Worm (Caenorhabditis elegans) whole organism, L2 larva: Measurements from ENCODE around the gene C54D10.9.

Source experiments
- C34F6.9 ChIP-seq: fragments of 150-350 bp; optimal IDR thresholded peaks from 2 replicates; lab custom pipeline; 2014; ENCODE audit warnings: missing biosample characterization, missing genetic modification characterization
- F13H6.1 ChIP-seq: sonication (generic microtip); optimal IDR thresholded peaks from 2 replicates; lab custom pipeline; 2016; ENCODE audit warnings: missing genetic modification characterization, missing compliant biosample characterization
- R02D3.7 ChIP-seq: fragments of 150-350 bp; optimal IDR thresholded peaks from 2 replicates; lab custom pipeline; 2014; ENCODE audit warnings: missing biosample characterization, missing genetic modification characterization
- Y55F3AM.14 ChIP-seq: fragments of 200-800 bp; sonication (Bioruptor generic); optimal IDR thresholded peaks from 2 replicates; lab custom pipeline; 2018; ENCODE audit warnings: mild to moderate bottlenecking, missing genetic modification characterization, missing compliant biosample characterization
- ZK546.5 ChIP-seq: sonication (generic microtip); optimal IDR thresholded peaks from 2 replicates; lab custom pipeline; 2017; ENCODE audit warnings: missing biosample characterization, missing genetic modification characterization
- ama-1 ChIP-seq: fragments of 150-350 bp; optimal IDR thresholded peaks from 2 replicates; lab custom pipeline; 2018; ENCODE audit warnings: inconsistent platforms
- blmp-1 ChIP-seq: sonication (generic microtip); optimal IDR thresholded peaks from 2 replicates; lab custom pipeline; 2017; ENCODE audit warnings: missing genetic modification characterization, mild to moderate bottlenecking, missing compliant biosample characterization, antibody characterized with exemption, moderate library complexity; ENCODE audit not compliant: insufficient read depth
- ceh-16 ChIP-seq: fragments of 150-350 bp; optimal IDR thresholded peaks from 2 replicates; lab custom pipeline; 2014; ENCODE audit warnings: missing biosample characterization, missing genetic modification characterization
- ceh-82 ChIP-seq: fragments of 150-350 bp; optimal IDR thresholded peaks from 2 replicates; lab custom pipeline; 2014; ENCODE audit warnings: missing biosample characterization, missing genetic modification characterization
- crh-2 ChIP-seq: sonication (generic microtip); optimal IDR thresholded peaks from 2 replicates; lab custom pipeline; 2017; ENCODE audit warnings: missing biosample characterization, missing genetic modification characterization
- dmd-4 ChIP-seq: sonication (generic microtip); optimal IDR thresholded peaks from 2 replicates; lab custom pipeline; 2017; ENCODE audit warnings: missing biosample characterization, missing genetic modification characterization
- fos-1 ChIP-seq: fragments of 150-350 bp; optimal IDR thresholded peaks from 2 replicates; lab custom pipeline; 2014; ENCODE audit warnings: missing biosample characterization, missing genetic modification characterization
- gmeb-1 ChIP-seq: fragments of 150-350 bp; optimal IDR thresholded peaks from 2 replicates; lab custom pipeline; 2014; ENCODE audit warnings: missing biosample characterization, missing genetic modification characterization
- lin-11 ChIP-seq: fragments of 150-350 bp; sonication (generic microtip); optimal IDR thresholded peaks from 2 replicates; lab custom pipeline; 2014; ENCODE audit warnings: missing biosample characterization, missing genetic modification characterization, inconsistent platforms, mixed read lengths
- lin-13 ChIP-seq: fragments of 150-350 bp; optimal IDR thresholded peaks from 2 replicates; lab custom pipeline; 2014; ENCODE audit warnings: missing biosample characterization, missing genetic modification reagents, missing genetic modification characterization
- lin-39 ChIP-seq: fragments of 150-350 bp; optimal IDR thresholded peaks from 2 replicates; lab custom pipeline; 2014; ENCODE audit warnings: missing biosample characterization, missing genetic modification reagents, missing genetic modification characterization
- lsy-2 ChIP-seq, 2 experiments: fragments of 150-350 bp in 1 of 2; sonication (generic microtip) in 1 of 2; optimal IDR thresholded peaks; 2 replicates each; lab custom pipeline; 2014 to 2017; ENCODE audit warnings: missing biosample characterization in 2 of 2, missing genetic modification characterization in 2 of 2
- mab-5 ChIP-seq: fragments of 150-350 bp; optimal IDR thresholded peaks from 2 replicates; lab custom pipeline; 2014; ENCODE audit warnings: missing biosample characterization, missing genetic modification characterization
- nhr-10 ChIP-seq: sonication (generic microtip); optimal IDR thresholded peaks from 2 replicates; lab custom pipeline; 2017; ENCODE audit warnings: missing biosample characterization, missing genetic modification characterization
- nhr-11 ChIP-seq: fragments of 150-350 bp; optimal IDR thresholded peaks from 2 replicates; lab custom pipeline; 2014; ENCODE audit warnings: missing biosample characterization, missing genetic modification characterization
- nhr-12 ChIP-seq: fragments of 150-350 bp; optimal IDR thresholded peaks from 2 replicates; lab custom pipeline; 2014; ENCODE audit warnings: missing biosample characterization, missing genetic modification characterization
- nhr-129 ChIP-seq: fragments of 150-350 bp; optimal IDR thresholded peaks from 2 replicates; lab custom pipeline; 2014; ENCODE audit warnings: missing biosample characterization, missing genetic modification characterization
- nhr-21 ChIP-seq: fragments of 150-350 bp; optimal IDR thresholded peaks from 2 replicates; lab custom pipeline; 2014; ENCODE audit warnings: missing biosample characterization, missing genetic modification characterization
- nhr-23 ChIP-seq: fragments of 150-350 bp; optimal IDR thresholded peaks from 2 replicates; lab custom pipeline; 2014; ENCODE audit warnings: missing biosample characterization, missing genetic modification reagents, missing genetic modification characterization
- nhr-25 ChIP-seq: fragments of 150-350 bp; sonication (generic microtip); optimal IDR thresholded peaks from 3 replicates; lab custom pipeline; 2014; ENCODE audit warnings: missing biosample characterization, missing genetic modification characterization
- nhr-6 ChIP-seq: fragments of 150-350 bp; optimal IDR thresholded peaks from 2 replicates; lab custom pipeline; 2014; ENCODE audit warnings: missing biosample characterization, missing genetic modification characterization
- nhr-77 ChIP-seq: fragments of 150-350 bp; optimal IDR thresholded peaks from 2 replicates; lab custom pipeline; 2014; ENCODE audit warnings: missing biosample characterization, missing genetic modification characterization
- peb-1 ChIP-seq: fragments of 150-350 bp; optimal IDR thresholded peaks from 2 replicates; lab custom pipeline; 2014; ENCODE audit warnings: missing biosample characterization, missing genetic modification characterization
- sem-4 ChIP-seq: fragments of 150-350 bp; optimal IDR thresholded peaks from 2 replicates; lab custom pipeline; 2014; ENCODE audit warnings: missing biosample characterization, missing genetic modification reagents, missing genetic modification characterization
- sma-9 ChIP-seq, 2 experiments: fragments of 150-350 bp in 1 of 2; sonication (generic microtip) in 1 of 2; optimal IDR thresholded peaks; 2 replicates each; lab custom pipeline; 2014 to 2016; ENCODE audit warnings: missing genetic modification characterization in 2 of 2, mild to moderate bottlenecking in 1 of 2, missing biosample characterization in 1 of 2, missing compliant biosample characterization in 1 of 2, missing genetic modification reagents in 1 of 2, moderate library complexity in 1 of 2
- snpc-4 ChIP-seq: fragments of 150-350 bp; optimal IDR thresholded peaks from 2 replicates; lab custom pipeline; 2014; ENCODE audit warnings: missing biosample characterization, missing genetic modification characterization
- unc-62 ChIP-seq: fragments of 150-350 bp; optimal IDR thresholded peaks from 2 replicates; lab custom pipeline; 2014; ENCODE audit warnings: missing biosample characterization, missing genetic modification reagents, missing genetic modification characterization
- zag-1 ChIP-seq: fragments of 150-350 bp; optimal IDR thresholded peaks from 2 replicates; lab custom pipeline; 2014; ENCODE audit warnings: missing biosample characterization, missing genetic modification characterization
- ztf-1 ChIP-seq: fragments of 200-800 bp; sonication (Bioruptor generic); conservative IDR thresholded peaks from 2 replicates; pipeline ENCODE4 v1.3.6; 2022; ENCODE audit warnings: missing genetic modification characterization, missing compliant biosample characterization
- ztf-11 ChIP-seq: sonication (generic microtip); optimal IDR thresholded peaks from 2 replicates; lab custom pipeline; 2017; ENCODE audit warnings: missing biosample characterization, missing genetic modification characterization
- ztf-4 ChIP-seq: fragments of 150-350 bp; optimal IDR thresholded peaks from 2 replicates; lab custom pipeline; 2014; ENCODE audit warnings: missing biosample characterization, missing genetic modification characterization

The C54D10.9 gene

ce11 chrV:12470324-12470723 is 23.4 kb downstream of the C54D10.9 start:
- no peak for TF ChIP-seq nhr-129 (tag; lab: Kevin White, UChicago)
- no peak for TF ChIP-seq lsy-2 (tag; optimal IDR thresholded peaks at IDR 0.05; lab: Kevin White, UChicago)
- TF ChIP-seq Y55F3AM.14 (GFP tag; lab: Kevin White, UChicago), result no peak
- TF ChIP-seq crh-2 (tag; lab: Kevin White, UChicago), result no peak
- TF ChIP-seq peb-1 (tag; lab: Kevin White, UChicago), result no peak
- no peak for TF ChIP-seq nhr-10 (tag; lab: Kevin White, UChicago)
- TF ChIP-seq lin-39 (tag; lab: Kevin White, UChicago), result no peak
- TF ChIP-seq lin-13 (GFP tag; lab: Kevin White, UChicago), result no peak
- no peak for TF ChIP-seq sma-9 (GFP tag; optimal IDR thresholded peaks at IDR 0.05; lab: Kevin White, UChicago)
- TF ChIP-seq sma-9 (tag; optimal IDR thresholded peaks at IDR 0.05; lab: Kevin White, UChicago), result no peak
- TF ChIP-seq ZK546.5 (tag; lab: Kevin White, UChicago), result no peak
- TF ChIP-seq unc-62, result no peak
- no peak for TF ChIP-seq gmeb-1 (tag; lab: Kevin White, UChicago)
- no peak for TF ChIP-seq ceh-82 (tag; lab: Kevin White, UChicago)
- no peak for TF ChIP-seq nhr-23 (tag; lab: Kevin White, UChicago)

- TF ChIP-seq nhr-11 (tag; lab: Kevin White, UChicago) (no peak), F13H6.1 (tag; lab: Kevin White, UChicago) (no peak), ztf-11 (tag; lab: Kevin White, UChicago) (no peak), unc-62 (no peak), dmd-4 (tag; lab: Kevin White, UChicago) (no peak), ceh-16 (no peak), blmp-1 (tag; lab: Kevin White, UChicago) (no peak), nhr-23 (tag; lab: Kevin White, UChicago) (no peak), snpc-4 (tag; lab: Kevin White, UChicago) (no peak), gmeb-1 (tag; lab: Kevin White, UChicago) (peak; percentile 36), nhr-6 (tag; lab: Kevin White, UChicago) (no peak), nhr-77 (tag; lab: Kevin White, UChicago) (no peak), ztf-1 (GFP tag; lab: Robert Waterston, UW) (no peak), lin-13 (GFP tag; lab: Kevin White, UChicago) (no peak), lin-39 (tag; lab: Kevin White, UChicago) (no peak), lsy-2 (tag; optimal IDR thresholded peaks at IDR 0.05; lab: Kevin White, UChicago) (no peak), mab-5 (tag; lab: Kevin White, UChicago) (no peak), nhr-12 (tag; lab: Kevin White, UChicago) (no peak), peb-1 (tag; lab: Kevin White, UChicago) (no peak), nhr-21 (tag; lab: Kevin White, UChicago) (no peak), crh-2 (tag; lab: Kevin White, UChicago) (peak; percentile 31), sma-9 (GFP tag; optimal IDR thresholded peaks at IDR 0.05; lab: Kevin White, UChicago) (no peak), sma-9 (tag; optimal IDR thresholded peaks at IDR 0.05; lab: Kevin White, UChicago) (no peak), Y55F3AM.14 (GFP tag; lab: Kevin White, UChicago) (no peak), fos-1 (tag; lab: Kevin White, UChicago) (peak; percentile 95)
These were observed 28.4 kb downstream of the C54D10.9 start for ce11 chrV:12475360-12475759.

ce11 chrV:12477139-12477538 is 30.2 kb downstream of the C54D10.9 start:
- peak; percentile 51 for TF ChIP-seq nhr-129 (tag; lab: Kevin White, UChicago)
- TF ChIP-seq sem-4 (tag; lab: Kevin White, UChicago), result no peak
- TF ChIP-seq C34F6.9 (tag; lab: Kevin White, UChicago), result peak; percentile 30
- TF ChIP-seq F13H6.1 (tag; lab: Kevin White, UChicago), result peak; percentile 51

ce11 chrV:12478111-12478510 is 31.2 kb downstream of the C54D10.9 start, which contains the start of gene atn-1:
TSS of gene atn-1 (plus strand) at chrV:12478411.
- TF ChIP-seq blmp-1 (tag; lab: Kevin White, UChicago), result no peak
- TF ChIP-seq F13H6.1 (tag; lab: Kevin White, UChicago), result no peak
- TF ChIP-seq sma-9 (GFP tag; optimal IDR thresholded peaks at IDR 0.05; lab: Kevin White, UChicago), result no peak
- TF ChIP-seq sma-9 (tag; optimal IDR thresholded peaks at IDR 0.05; lab: Kevin White, UChicago), result no peak
- TF ChIP-seq ztf-11 (tag; lab: Kevin White, UChicago), result no peak
- TF ChIP-seq lin-13 (GFP tag; lab: Kevin White, UChicago), result no peak
- no peak for TF ChIP-seq nhr-25 (tag; lab: Kevin White, UChicago)
- no peak for TF ChIP-seq nhr-11 (tag; lab: Kevin White, UChicago)
- no peak for TF ChIP-seq ama-1 (lab: Kevin White, UChicago)
- TF ChIP-seq ZK546.5 (tag; lab: Kevin White, UChicago), result no peak
- no peak for TF ChIP-seq ztf-4 (tag; lab: Kevin White, UChicago)
- no peak for TF ChIP-seq lin-11 (tag; lab: Kevin White, UChicago)
- no peak for TF ChIP-seq lin-39 (tag; lab: Kevin White, UChicago)
- no peak for TF ChIP-seq ztf-1 (GFP tag; lab: Robert Waterston, UW)
- TF ChIP-seq nhr-129 (tag; lab: Kevin White, UChicago), result no peak
- no peak for TF ChIP-seq mab-5 (tag; lab: Kevin White, UChicago)
- no peak for TF ChIP-seq zag-1 (tag; lab: Kevin White, UChicago)
- TF ChIP-seq R02D3.7 (tag; lab: Kevin White, UChicago), result no peak
- TF ChIP-seq lsy-2 (tag; optimal IDR thresholded peaks at IDR 0.05; lab: Kevin White, UChicago), result no peak
- TF ChIP-seq, all 48 proteins: peak for 0
